Fruit fly (Drosophila melanogaster) Kc167 (cell line): Measurements from ENCODE around the gene TwdlX.

Experiments used
- Sin3A ChIP-seq: fragments of >200 bp; optimal IDR thresholded peaks from 2 replicates; lab custom pipeline; 2018; ENCODE audit warnings: missing external identifiers
- insv ChIP-seq: fragments of >200 bp; optimal IDR thresholded peaks from 3 replicates; lab custom pipeline; 2018; ENCODE audit warnings: missing external identifiers

- no peak for TF ChIP-seq Sin3A (lab: Kevin White, UChicago)
- TF ChIP-seq insv (lab: Kevin White, UChicago): no peak
Observed at dm6 chrX:16689966-16690365, 40.9 kb upstream of the TwdlX start.
